Fruit fly (Drosophila melanogaster): ENCODE data around the gene CheA75a.

DNA sequence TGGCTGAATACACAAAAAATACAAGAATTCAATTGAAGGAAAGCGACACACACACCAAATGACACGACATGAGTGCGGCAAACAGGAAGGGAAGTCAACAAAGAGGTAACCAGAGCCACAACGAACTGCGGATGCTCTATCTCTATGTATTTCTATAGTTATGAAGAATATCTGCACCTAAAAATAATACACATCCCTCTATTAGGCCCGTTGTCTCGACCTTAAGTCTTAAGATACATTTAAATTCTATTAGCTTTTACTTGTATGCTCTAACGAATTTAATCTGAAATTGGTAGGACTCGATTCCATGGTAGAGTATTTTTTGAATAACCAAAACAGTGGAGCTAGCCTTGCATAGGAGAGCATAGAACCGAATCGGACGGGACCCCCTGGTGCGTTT is 29.3 kb downstream of the CheA75a start:
- no peak for TF ChIP-seq insv (optimal IDR thresholded peaks at IDR 0.05)
- no peak for TF ChIP-seq Sin3A (optimal IDR thresholded peaks at IDR 0.05)
- no peak for TF ChIP-seq psq (optimal IDR thresholded peaks at IDR 0.05)
- TF ChIP-seq h (optimal IDR thresholded peaks at IDR 0.05), result no peak

All from Kc167 (cell line).